Worm (Caenorhabditis elegans) whole organism, young adult: ENCODE results near the gene F19B6.3.

Experiments used
- F49E8.2 ChIP-seq: sonication (generic microtip); optimal IDR thresholded peaks from 3 replicates; lab custom pipeline; 2017; ENCODE audit warnings: missing genetic modification characterization, mild to moderate bottlenecking, missing compliant biosample characterization, antibody characterized with exemption, moderate library complexity; ENCODE audit not compliant: insufficient read depth
- hlh-12 ChIP-seq: sonication (generic microtip); optimal IDR thresholded peaks from 2 replicates; lab custom pipeline; 2016; ENCODE audit warnings: missing genetic modification characterization, missing compliant biosample characterization
- lin-54 ChIP-seq: fragments of 200-800 bp; sonication (Bioruptor generic); optimal IDR thresholded peaks from 2 replicates; lab custom pipeline; 2018; ENCODE audit warnings: mild to moderate bottlenecking, missing genetic modification characterization, missing compliant biosample characterization

DNA sequence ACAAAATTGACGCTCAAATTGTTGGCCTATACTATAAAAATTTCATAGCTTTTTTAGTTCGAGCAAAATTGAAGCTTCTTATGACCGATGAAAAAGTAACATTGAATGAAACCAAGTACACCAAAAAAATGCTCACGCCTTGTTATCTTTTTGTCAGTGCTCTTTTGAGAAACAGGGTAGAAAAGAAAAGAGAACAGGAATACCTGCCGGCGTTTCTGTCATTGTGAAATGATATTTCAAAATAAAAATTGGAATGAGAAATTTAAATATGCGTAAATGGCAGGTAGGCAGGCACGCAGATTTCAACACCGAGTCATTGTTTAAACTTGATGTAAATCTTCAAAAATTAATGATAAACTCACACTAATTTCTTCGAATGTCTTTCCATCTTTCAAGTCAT, 22.3 kb upstream of the F19B6.3 start:
- TF ChIP-seq hlh-12 = no peak
- no peak for TF ChIP-seq F49E8.2
- TF ChIP-seq lin-54 = no peak
